Worm (Caenorhabditis elegans) whole organism, L4 larva: ENCODE results near the gene ceh-28.

Experiments used
- aly-2 ChIP-seq: sonication (generic microtip); optimal IDR thresholded peaks from 2 replicates; lab custom pipeline; 2018; ENCODE audit warnings: missing biosample characterization, missing genetic modification characterization
- ama-1 ChIP-seq: fragments of 150-350 bp; optimal IDR thresholded peaks from 2 replicates; lab custom pipeline; 2014; ENCODE audit warnings: inconsistent platforms, mixed read lengths
- lsy-2 ChIP-seq, 2 experiments: fragments of 150-350 bp in 1 of 2; sonication (generic microtip) in 1 of 2; optimal IDR thresholded peaks; 2 replicates each; lab custom pipeline; 2014 to 2017; ENCODE audit warnings: missing biosample characterization in 2 of 2, missing genetic modification characterization in 2 of 2
- php-3 ChIP-seq: fragments of 200-800 bp; sonication (Bioruptor generic); IDR thresholded peaks from 2 replicates; pipeline ENCODE4 v1.3.6; 2022; ENCODE audit warnings: missing genetic modification reagents, missing genetic modification characterization, missing compliant biosample characterization
- pqm-1 ChIP-seq: sonication (generic microtip); optimal IDR thresholded peaks from 2 replicates; lab custom pipeline; 2017; ENCODE audit warnings: missing biosample characterization, missing genetic modification characterization
- ztf-11 ChIP-seq: fragments of 150-350 bp; optimal IDR thresholded peaks from 2 replicates; lab custom pipeline; 2014; ENCODE audit warnings: missing biosample characterization, missing genetic modification characterization

ce11 chrX:13113457-13113856 is 39.0 kb downstream of the ceh-28 start, which contains the start of gene F17H10.2:
- TF ChIP-seq lsy-2 (tag; optimal IDR thresholded peaks at IDR 0.05; lab: Kevin White, UChicago) (peak in 1 of 2 experiments; percentile 15), php-3 (GFP tag; lab: Robert Waterston, UW) (no peak), pqm-1 (tag; lab: Kevin White, UChicago) (no peak), ztf-11 (tag; lab: Kevin White, UChicago) (no peak), aly-2 (tag; lab: Kevin White, UChicago) (no peak), ama-1 (lab: Kevin White, UChicago) (no peak)
